Worm (Caenorhabditis elegans): ENCODE results near the gene arp-6.

DNA sequence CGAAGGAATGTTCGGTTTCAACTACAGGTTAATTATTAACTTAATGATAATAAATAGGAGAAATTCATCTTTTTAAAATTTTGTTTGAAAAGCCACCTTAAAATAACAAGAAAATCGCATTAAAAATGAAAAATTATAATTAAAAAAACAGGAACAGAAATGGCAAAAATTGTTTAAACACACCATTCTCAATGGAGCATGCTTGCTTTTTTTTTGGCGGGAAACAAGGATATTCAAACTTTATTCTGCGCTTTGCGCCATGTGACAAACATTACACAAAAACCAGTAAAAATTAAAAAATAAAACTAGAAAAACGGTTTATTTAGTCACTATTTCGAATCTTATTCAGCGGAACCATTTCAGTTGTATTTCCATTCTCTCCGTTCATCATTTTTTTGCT lies 8.4 kb downstream of the arp-6 start:
- TF ChIP-seq nhr-12 (tag; optimal IDR thresholded peaks at IDR 0.05), result no peak
- TF ChIP-seq fkh-8 (tag; optimal IDR thresholded peaks at IDR 0.05), result no peak
- no peak for TF ChIP-seq tlp-1 (tag; optimal IDR thresholded peaks at IDR 0.05)
- TF ChIP-seq efl-3 (GFP tag; optimal IDR thresholded peaks at IDR 0.05), result no peak
- TF ChIP-seq tbx-2 (tag; optimal IDR thresholded peaks at IDR 0.05), result no peak
- no peak for TF ChIP-seq alr-1 (tag; optimal IDR thresholded peaks at IDR 0.05; ENCODE audit: borderline replicate concordance)
- TF ChIP-seq nhr-85 (tag), result no peak
- no peak for TF ChIP-seq aha-1 (tag; optimal IDR thresholded peaks at IDR 0.05)

Data from whole organism, L1 larva.